Worm (Caenorhabditis elegans) whole organism, L4 larva: ENCODE data around the gene B0284.3.
A peak's percentile ranks its signal among the peaks of the same experiment; 100 is the strongest.
"Not testable (repeated sequence)": the region's sequence is repeated elsewhere in the genome, so short reads cannot be mapped to it uniquely, and the experiment has no call there.

Experiments
- F10B5.3 ChIP-seq: sonication (generic microtip); optimal IDR thresholded peaks from 2 replicates; lab custom pipeline; 2016; ENCODE audit warnings: mild to moderate bottlenecking, missing genetic modification characterization, missing compliant biosample characterization
- F37D6.2 ChIP-seq: sonication (generic microtip); optimal IDR thresholded peaks from 2 replicates; lab custom pipeline; 2016; ENCODE audit warnings: mild to moderate bottlenecking, missing genetic modification characterization, missing compliant biosample characterization
- Y48G9A.11 ChIP-seq: fragments of 200-800 bp; sonication (Bioruptor generic); IDR thresholded peaks from 2 replicates; pipeline ENCODE4 v1.3.6; 2022; ENCODE audit warnings: missing genetic modification reagents, missing genetic modification characterization, missing compliant biosample characterization
- ZK337.2 ChIP-seq: fragments of 200-800 bp; sonication (Bioruptor generic); IDR thresholded peaks from 2 replicates; pipeline ENCODE4 v1.3.6; 2022; ENCODE audit warnings: missing genetic modification reagents, missing genetic modification characterization, missing compliant biosample characterization
- aha-1 ChIP-seq: fragments of 150-350 bp; peaks from one replicate; lab custom pipeline; 2014; ENCODE audit warnings: missing biosample characterization, missing genetic modification characterization
- ceh-20 ChIP-seq: fragments of 200-800 bp; sonication (Bioruptor generic); IDR thresholded peaks from 2 replicates; pipeline ENCODE4 v1.3.6; 2022; ENCODE audit warnings: missing genetic modification reagents, missing genetic modification characterization, missing compliant biosample characterization
- ceh-28 ChIP-seq: fragments of 150-350 bp; optimal IDR thresholded peaks from 2 replicates; lab custom pipeline; 2014; ENCODE audit warnings: missing biosample characterization, missing genetic modification reagents, missing genetic modification characterization
- ceh-32 ChIP-seq: sonication (generic microtip); optimal IDR thresholded peaks from 2 replicates; lab custom pipeline; 2016; ENCODE audit warnings: mild to moderate bottlenecking, missing genetic modification characterization, missing compliant biosample characterization; ENCODE audit not compliant: poor library complexity
- ceh-44 ChIP-seq: fragments of 200-800 bp; sonication (Bioruptor generic); IDR thresholded peaks from 2 replicates; pipeline ENCODE4 v1.3.6; 2022; ENCODE audit warnings: missing genetic modification reagents, missing genetic modification characterization, missing compliant biosample characterization
- daf-12 ChIP-seq: fragments of 150-350 bp; optimal IDR thresholded peaks from 2 replicates; lab custom pipeline; 2014; ENCODE audit warnings: missing biosample characterization, missing genetic modification reagents, missing genetic modification characterization
- daf-19 ChIP-seq: fragments of 200-800 bp; sonication (Bioruptor generic); conservative IDR thresholded peaks from 2 replicates; pipeline ENCODE4 v1.3.6; 2022; ENCODE audit warnings: missing genetic modification characterization, missing compliant biosample characterization
- dmd-6 ChIP-seq: fragments of 200-800 bp; sonication (Bioruptor generic); IDR thresholded peaks from 2 replicates; pipeline ENCODE4 v1.3.6; 2022; ENCODE audit warnings: missing genetic modification reagents, missing genetic modification characterization, missing compliant biosample characterization
- egl-43 ChIP-seq: fragments of 200-800 bp; sonication (Bioruptor generic); IDR thresholded peaks from 2 replicates; pipeline ENCODE4 v1.3.6; 2022; ENCODE audit warnings: missing genetic modification reagents, missing genetic modification characterization, missing compliant biosample characterization
- fkh-10 ChIP-seq: fragments of 150-350 bp; optimal IDR thresholded peaks from 2 replicates; lab custom pipeline; 2014; ENCODE audit warnings: missing biosample characterization, missing genetic modification reagents, missing genetic modification characterization
- hmg-1.1 ChIP-seq: fragments of 200-800 bp; sonication (Bioruptor generic); IDR thresholded peaks from 2 replicates; pipeline ENCODE4 v1.3.6; 2022; ENCODE audit warnings: missing genetic modification reagents, missing genetic modification characterization, missing compliant biosample characterization
- lin-15B ChIP-seq: fragments of 150-350 bp; sonication (generic microtip); optimal IDR thresholded peaks from 3 replicates; lab custom pipeline; 2014; ENCODE audit warnings: missing biosample characterization, missing genetic modification characterization
- lin-29 ChIP-seq: fragments of 200-800 bp; sonication (Bioruptor generic); IDR thresholded peaks from 2 replicates; pipeline ENCODE4 v1.3.6; 2022; ENCODE audit warnings: missing genetic modification reagents, missing genetic modification characterization, missing compliant biosample characterization
- lin-38 ChIP-seq: fragments of 200-800 bp; sonication (Bioruptor generic); IDR thresholded peaks from 2 replicates; pipeline ENCODE4 v1.3.6; 2022; ENCODE audit warnings: missing genetic modification reagents, missing genetic modification characterization, missing compliant biosample characterization
- lin-39 ChIP-seq: fragments of 150-350 bp; optimal IDR thresholded peaks from 2 replicates; lab custom pipeline; 2014; ENCODE audit warnings: missing biosample characterization, missing genetic modification reagents, missing genetic modification characterization
- lsy-2 ChIP-seq, 2 experiments: fragments of 150-350 bp in 1 of 2; sonication (generic microtip) in 1 of 2; optimal IDR thresholded peaks; 2 replicates each; lab custom pipeline; 2014 to 2017; ENCODE audit warnings: missing biosample characterization in 2 of 2, missing genetic modification characterization in 2 of 2
- madf-5 ChIP-seq, 2 experiments: fragments of 200-800 bp; sonication (Bioruptor generic); IDR thresholded peaks; 2 replicates each; pipeline ENCODE4 v1.3.6; 2022; ENCODE audit warnings: missing compliant biosample characterization in 2 of 2, missing genetic modification characterization in 2 of 2
- madf-9 ChIP-seq: fragments of 200-800 bp; sonication (Bioruptor generic); conservative IDR thresholded peaks from 2 replicates; pipeline ENCODE4 v1.3.6; 2022; ENCODE audit warnings: missing genetic modification reagents, missing genetic modification characterization, missing compliant biosample characterization
- mdt-29 ChIP-seq: fragments of 200-800 bp; sonication (Bioruptor generic); IDR thresholded peaks from 2 replicates; pipeline ENCODE4 v1.3.6; 2022; ENCODE audit warnings: missing genetic modification reagents, missing genetic modification characterization, missing compliant biosample characterization
- mep-1 ChIP-seq: fragments of 150-350 bp; sonication (generic microtip); optimal IDR thresholded peaks from 3 replicates; lab custom pipeline; 2014; ENCODE audit warnings: missing biosample characterization, missing genetic modification characterization
- mes-2 ChIP-seq: sonication (generic microtip); optimal IDR thresholded peaks from 2 replicates; lab custom pipeline; 2016; ENCODE audit warnings: missing genotype, mild to moderate bottlenecking, missing genetic modification characterization, missing compliant biosample characterization; ENCODE audit not compliant: poor library complexity, severe bottlenecking
- mxl-2 ChIP-seq: fragments of 200-800 bp; sonication (Bioruptor generic); conservative IDR thresholded peaks from 2 replicates; pipeline ENCODE4 v1.3.6; 2022; ENCODE audit warnings: missing genetic modification reagents, missing genetic modification characterization, missing compliant biosample characterization
- nhr-25 ChIP-seq: sonication (generic microtip); optimal IDR thresholded peaks from 2 replicates; lab custom pipeline; 2017; ENCODE audit warnings: missing genetic modification characterization, mild to moderate bottlenecking, missing compliant biosample characterization, antibody characterized with exemption, moderate library complexity, borderline replicate concordance; ENCODE audit not compliant: insufficient read depth
- nhr-48 ChIP-seq: sonication (generic microtip); optimal IDR thresholded peaks from 2 replicates; lab custom pipeline; 2016; ENCODE audit warnings: mild to moderate bottlenecking, missing genetic modification characterization, missing compliant biosample characterization
- nhr-77 ChIP-seq: fragments of 150-350 bp; optimal IDR thresholded peaks from 2 replicates; lab custom pipeline; 2014; ENCODE audit warnings: missing biosample characterization, missing genetic modification characterization
- pha-4 ChIP-seq, 2 experiments: fragments of 150-350 bp in 1 of 2; fragments of 200-800 bp in 1 of 2; sonication (Bioruptor generic) in 1 of 2; IDR thresholded peaks in 1 of 2; optimal IDR thresholded peaks in 1 of 2; 2 replicates each; pipeline versions ENCODE4 v1.3.6 to Lab custom; 2014 to 2022; ENCODE audit warnings: missing genetic modification characterization in 2 of 2, missing genetic modification reagents in 2 of 2, missing biosample characterization in 1 of 2, missing compliant biosample characterization in 1 of 2
- php-3 ChIP-seq: fragments of 200-800 bp; sonication (Bioruptor generic); IDR thresholded peaks from 2 replicates; pipeline ENCODE4 v1.3.6; 2022; ENCODE audit warnings: missing genetic modification reagents, missing genetic modification characterization, missing compliant biosample characterization
- set-16 ChIP-seq: fragments of 200-800 bp; sonication (Bioruptor generic); IDR thresholded peaks from 2 replicates; pipeline ENCODE4 v1.3.6; 2022; ENCODE audit warnings: missing genetic modification reagents, missing genetic modification characterization, missing compliant biosample characterization
- snpc-4 ChIP-seq: fragments of 150-350 bp; optimal IDR thresholded peaks from 2 replicates; lab custom pipeline; 2014; ENCODE audit warnings: missing biosample characterization, missing genetic modification characterization
- spr-1 ChIP-seq: sonication (generic microtip); optimal IDR thresholded peaks from 2 replicates; lab custom pipeline; 2016; ENCODE audit warnings: mild to moderate bottlenecking, missing genetic modification characterization, missing compliant biosample characterization
- spr-3 ChIP-seq: fragments of 200-800 bp; sonication (Bioruptor generic); optimal IDR thresholded peaks from 2 replicates; lab custom pipeline; 2018; ENCODE audit warnings: mild to moderate bottlenecking, missing genetic modification characterization, missing compliant biosample characterization
- unc-62 ChIP-seq, 3 experiments: fragments of 150-350 bp in 1 of 3; sonication (generic microtip); optimal IDR thresholded peaks in 2 of 3; peaks in 1 of 3; 1 replicate in 1 of 3; 2 replicates in 2 of 3; lab custom pipeline; 2014 to 2017; ENCODE audit warnings: missing biosample characterization in 3 of 3, missing genetic modification characterization in 3 of 3, missing genetic modification reagents in 3 of 3, missing genotype in 1 of 3
- zag-1 ChIP-seq: fragments of 150-350 bp; optimal IDR thresholded peaks from 2 replicates; lab custom pipeline; 2014; ENCODE audit warnings: missing biosample characterization, missing genetic modification characterization
- zfp-3 ChIP-seq: fragments of 200-800 bp; sonication (Bioruptor generic); conservative IDR thresholded peaks from 2 replicates; pipeline ENCODE4 v1.3.6; 2022; ENCODE audit warnings: missing genetic modification reagents, missing genetic modification characterization, missing compliant biosample characterization

Gene B0284.3

ce11 chrIII:4390421-4390820, 10.8 kb upstream of the B0284.3 start:
- TF ChIP-seq lin-39 (tag; lab: Kevin White, UChicago) (no peak), lin-15B (no peak)

- TF ChIP-seq daf-12 (tag; lab: Kevin White, UChicago) (no peak), ceh-32 (tag; lab: Kevin White, UChicago) (no peak), lin-38 (no peak)
Measured at ce11 chrIII:4384487-4384886, 4.9 kb upstream of the B0284.3 start, which contains the start of gene pals-28. Gene pals-28 (plus strand): TSS chrIII:4384787.

ce11 chrIII:4382118-4382517, 2.5 kb upstream of the B0284.3 start:
- TF ChIP-seq egl-43 (GFP tag; lab: Robert Waterston, UW) (no peak), nhr-77 (tag; lab: Kevin White, UChicago) (no peak), snpc-4 (tag; lab: Kevin White, UChicago) (no peak), ZK337.2 (no peak), lsy-2 (tag; optimal IDR thresholded peaks at IDR 0.05; lab: Kevin White, UChicago) (no peak), aha-1 (tag; lab: Kevin White, UChicago) (peak; percentile 87), ceh-28 (tag; lab: Kevin White, UChicago) (no peak)

ce11 chrIII:4381343-4381742, 1.7 kb upstream of the B0284.3 start, which contains the start of gene pals-27:
Gene pals-27 (plus strand): TSS chrIII:4381643.
- no peak for TF ChIP-seq zag-1 (tag; lab: Kevin White, UChicago)
- no peak for TF ChIP-seq mdt-29

ce11 chrIII:4380835-4381234, 1.2 kb upstream of the B0284.3 start:
- TF ChIP-seq mes-2 (tag; lab: Kevin White, UChicago), result peak; percentile 65
- TF ChIP-seq mep-1 (tag; lab: Kevin White, UChicago), result no peak

- 0 out of 2 replicates have a peak, but pooled peaks have one; percentile 56 for TF ChIP-seq mxl-2 (GFP tag; lab: Robert Waterston, UW)
- peak; percentile 91 for TF ChIP-seq set-16
- peak; percentile 82 for TF ChIP-seq pha-4 (GFP tag; IDR thresholded peaks at IDR 0.05; lab: Robert Waterston, UW)
- TF ChIP-seq pha-4, unc-62 (tag; optimal IDR thresholded peaks at IDR 0.05; lab: Kevin White, UChicago): not testable (repeated sequence)
- peak; percentile 73 for TF ChIP-seq ceh-20 (GFP tag; lab: Robert Waterston, UW)
- peak; percentile 62 for TF ChIP-seq mes-2 (tag; lab: Kevin White, UChicago)
- TF ChIP-seq hmg-1.1, result peak; percentile 88
- peak; percentile 37; the same call in 1 of the 2 replicates for TF ChIP-seq ceh-44 (GFP tag; lab: Robert Waterston, UW)
- peak; percentile 4 for TF ChIP-seq fkh-10 (GFP tag; lab: Kevin White, UChicago)
- peak; percentile 34 for TF ChIP-seq F37D6.2
- TF ChIP-seq zfp-3, result 0 out of 2 replicates have a peak, but pooled peaks have one; percentile 34
- peak; percentile 77 for TF ChIP-seq spr-1
- TF ChIP-seq F10B5.3, result peak; percentile 68
- TF ChIP-seq spr-3 (GFP tag; lab: Kevin White, UChicago), result peak; percentile 44
- TF ChIP-seq Y48G9A.11 (GFP tag; lab: Robert Waterston, UW), result 0 out of 2 replicates have a peak, but pooled peaks have one; percentile 7
- 0 out of 2 replicates have a peak, but pooled peaks have one; percentile 57 for TF ChIP-seq daf-19 (GFP tag; lab: Robert Waterston, UW)
- peak; percentile 72 for TF ChIP-seq mep-1 (tag; lab: Kevin White, UChicago)
- TF ChIP-seq php-3 (GFP tag; lab: Robert Waterston, UW), result peak; percentile 48
- peak; percentile 63 for TF ChIP-seq dmd-6
- TF ChIP-seq nhr-25, result peak; percentile 79
- TF ChIP-seq madf-9 (GFP tag; lab: Robert Waterston, UW), result peak; percentile 56; the same call in 1 of the 2 replicates
- TF ChIP-seq nhr-48 (tag; lab: Kevin White, UChicago), result peak; percentile 77
- TF ChIP-seq madf-5 (GFP tag; IDR thresholded peaks at IDR 0.05; lab: Robert Waterston, UW), result peak; percentile 46 to 62; a peak in 1 of 4 replicates
- 0 out of 2 replicates have a peak, but pooled peaks have one; percentile 16 for TF ChIP-seq lin-29 (GFP tag; lab: Robert Waterston, UW)
- peak in 1 of 2 experiments; percentile 66 for TF ChIP-seq unc-62 (GFP tag; optimal IDR thresholded peaks at IDR 0.05 in 1 of 2; lab: Kevin White, UChicago)
Measured at ce11 chrIII:4378600-4379293, 870 bp downstream of the B0284.3 start.
